Worm (Caenorhabditis elegans): ENCODE results near the gene his-35.

- TF ChIP-seq ama-1 (optimal IDR thresholded peaks at IDR 0.05) (no peak), nhr-11 (tag; optimal IDR thresholded peaks at IDR 0.05) (no peak), pqm-1 (tag; optimal IDR thresholded peaks at IDR 0.05) (no peak)
Observed at ce11 chrV:9516280-9516679, 28.8 kb downstream of the his-35 start.
